Fruit fly (Drosophila melanogaster) whole organism, prepupa: ENCODE data around the gene drl.
A peak's percentile ranks its signal among the peaks of the same experiment; 100 is the strongest.

ENCODE experiments used
- CG11294 ChIP-seq: fragments of 200-800 bp; sonication (Bioruptor generic); IDR thresholded peaks from 2 replicates; pipeline ENCODE4 v1.3.6; 2022; ENCODE audit warnings: missing biosample characterization, missing genetic modification characterization
- CG11902 ChIP-seq: fragments of 200-800 bp; sonication (Bioruptor generic); optimal IDR thresholded peaks from 3 replicates; lab custom pipeline; 2016; ENCODE audit warnings: missing biosample characterization, missing genetic modification characterization
- CG15336 ChIP-seq: fragments of 200-800 bp; sonication (Bioruptor generic); IDR thresholded peaks from 2 replicates; pipeline ENCODE4 v1.3.6; 2022; ENCODE audit warnings: missing biosample characterization, missing genetic modification characterization
- CG1621 ChIP-seq: fragments of 200-800 bp; sonication (Bioruptor generic); optimal IDR thresholded peaks from 3 replicates; lab custom pipeline; 2018; ENCODE audit warnings: missing biosample characterization, mild to moderate bottlenecking, missing genetic modification characterization
- CG16779 ChIP-seq: fragments of 200-800 bp; sonication (Bioruptor generic); optimal IDR thresholded peaks from 3 replicates; lab custom pipeline; 2017; ENCODE audit warnings: missing biosample characterization, mild to moderate bottlenecking, missing genetic modification characterization
- CG3032 ChIP-seq: fragments of 200-800 bp; optimal IDR thresholded peaks from 2 replicates; lab custom pipeline; 2019; ENCODE audit warnings: missing biosample characterization, mild to moderate bottlenecking, missing genetic modification characterization, moderate library complexity
- CG31627 ChIP-seq: fragments of 200-800 bp; sonication (Bioruptor generic); optimal IDR thresholded peaks from 3 replicates; lab custom pipeline; 2016; ENCODE audit warnings: missing biosample characterization, missing genetic modification characterization
- CG32006 ChIP-seq: fragments of 200-800 bp; sonication (Bioruptor generic); optimal IDR thresholded peaks from 3 replicates; lab custom pipeline; 2017; ENCODE audit warnings: missing biosample characterization, mild to moderate bottlenecking, missing genetic modification characterization
- CG34406 ChIP-seq: fragments of 200-800 bp; sonication (Bioruptor generic); optimal IDR thresholded peaks from 3 replicates; lab custom pipeline; 2016; ENCODE audit warnings: missing biosample characterization, missing genetic modification characterization
- CG3919 ChIP-seq: fragments of 200-800 bp; sonication (Bioruptor generic); optimal IDR thresholded peaks from 3 replicates; lab custom pipeline; 2016; ENCODE audit warnings: missing biosample characterization, missing genetic modification characterization
- CG4318 ChIP-seq: fragments of 200-800 bp; sonication (Bioruptor generic); optimal IDR thresholded peaks from 3 replicates; lab custom pipeline; 2017; ENCODE audit warnings: missing biosample characterization, mild to moderate bottlenecking, missing genetic modification characterization
- CG6163 ChIP-seq: fragments of 200-800 bp; sonication (Bioruptor generic); IDR thresholded peaks from 3 replicates; pipeline ENCODE4 v1.3.6; 2022; ENCODE audit warnings: missing biosample characterization, missing genetic modification characterization
- CG6276 ChIP-seq: fragments of 200-800 bp; sonication (Bioruptor generic); optimal IDR thresholded peaks from 2 replicates; lab custom pipeline; 2017; ENCODE audit warnings: missing biosample characterization, mild to moderate bottlenecking, missing genetic modification characterization
- CG6792 ChIP-seq: fragments of 200-800 bp; sonication (Bioruptor generic); optimal IDR thresholded peaks from 3 replicates; lab custom pipeline; 2016; ENCODE audit warnings: missing biosample characterization, missing genetic modification characterization
- CG6808 ChIP-seq: fragments of 200-800 bp; sonication (Bioruptor generic); optimal IDR thresholded peaks from 3 replicates; lab custom pipeline; 2017; ENCODE audit warnings: missing biosample characterization, missing genetic modification characterization, mild to moderate bottlenecking, moderate library complexity, missing genetic modification reagents
- CG6854 ChIP-seq: fragments of 200-800 bp; sonication (Bioruptor generic); optimal IDR thresholded peaks from 2 replicates; lab custom pipeline; 2017; ENCODE audit warnings: missing biosample characterization, mild to moderate bottlenecking, missing genetic modification characterization
- CG7368 ChIP-seq: fragments of 200-800 bp; sonication (Bioruptor generic); optimal IDR thresholded peaks from 3 replicates; lab custom pipeline; 2016; ENCODE audit warnings: missing biosample characterization, missing genetic modification characterization
- CG8319 ChIP-seq: fragments of 200-800 bp; sonication (Bioruptor generic); optimal IDR thresholded peaks from 3 replicates; lab custom pipeline; 2016; ENCODE audit warnings: missing biosample characterization, missing genetic modification characterization
- CG8632 ChIP-seq: fragments of 200-800 bp; sonication (Bioruptor generic); optimal IDR thresholded peaks from 3 replicates; lab custom pipeline; 2016; ENCODE audit warnings: missing biosample characterization, missing genetic modification characterization
- CG9139 ChIP-seq: fragments of 200-800 bp; sonication (Bioruptor generic); optimal IDR thresholded peaks from 3 replicates; lab custom pipeline; 2017; ENCODE audit warnings: missing biosample characterization, mild to moderate bottlenecking, missing genetic modification characterization
- Eip75B ChIP-seq: fragments of 200-800 bp; sonication (Bioruptor generic); optimal IDR thresholded peaks from 3 replicates; lab custom pipeline; 2016; ENCODE audit warnings: missing biosample characterization, missing genetic modification characterization
- Eip78C ChIP-seq: fragments of 200-800 bp; sonication (Bioruptor generic); peaks from one replicate; lab custom pipeline; 2016; ENCODE audit warnings: missing biosample characterization, missing genetic modification characterization
- Eip93F ChIP-seq: fragments of 200-800 bp; sonication (Bioruptor generic); optimal IDR thresholded peaks from 2 replicates; lab custom pipeline; 2016; ENCODE audit warnings: missing biosample characterization, mild to moderate bottlenecking, missing genetic modification characterization
- Ets21C ChIP-seq: fragments of 200-800 bp; sonication (Bioruptor generic); optimal IDR thresholded peaks from 3 replicates; lab custom pipeline; 2016; ENCODE audit warnings: missing biosample characterization, missing genetic modification characterization
- Ets96B ChIP-seq: fragments of 200-800 bp; optimal IDR thresholded peaks from 2 replicates; lab custom pipeline; 2019; ENCODE audit warnings: missing biosample characterization, mild to moderate bottlenecking, missing genetic modification characterization, moderate library complexity
- Gug ChIP-seq: fragments of 200-800 bp; sonication (Bioruptor generic); IDR thresholded peaks from 2 replicates; pipeline ENCODE4 v1.3.6; 2022; ENCODE audit warnings: missing biosample characterization, missing genetic modification characterization
- Hr39 ChIP-seq: fragments of 200-800 bp; sonication (Bioruptor generic); optimal IDR thresholded peaks from 2 replicates; lab custom pipeline; 2016; ENCODE audit warnings: missing biosample characterization, missing genetic modification characterization
- Hr4 ChIP-seq: fragments of 200-800 bp; sonication (Bioruptor generic); optimal IDR thresholded peaks from 3 replicates; lab custom pipeline; 2016; ENCODE audit warnings: missing biosample characterization, missing genetic modification characterization
- Lpt ChIP-seq: fragments of 200-800 bp; sonication (Bioruptor generic); optimal IDR thresholded peaks from 3 replicates; lab custom pipeline; 2016; ENCODE audit warnings: missing biosample characterization, missing genetic modification characterization
- Met ChIP-seq: fragments of 200-800 bp; sonication (Bioruptor generic); optimal IDR thresholded peaks from 3 replicates; lab custom pipeline; 2016; ENCODE audit warnings: missing biosample characterization, missing genetic modification characterization
- Smox ChIP-seq: fragments of 200-800 bp; sonication (Bioruptor generic); optimal IDR thresholded peaks from 3 replicates; lab custom pipeline; 2016; ENCODE audit warnings: missing biosample characterization, missing genetic modification characterization
- Sox102F ChIP-seq: fragments of 200-800 bp; sonication (Bioruptor generic); optimal IDR thresholded peaks from 2 replicates; lab custom pipeline; 2016; ENCODE audit warnings: missing biosample characterization, mild to moderate bottlenecking, missing genetic modification characterization
- Sox14 ChIP-seq: fragments of 200-800 bp; sonication (Bioruptor generic); optimal IDR thresholded peaks from 3 replicates; lab custom pipeline; 2016; ENCODE audit warnings: missing biosample characterization, missing genetic modification characterization
- Sox15 ChIP-seq: fragments of 200-800 bp; sonication (Bioruptor generic); optimal IDR thresholded peaks from 3 replicates; lab custom pipeline; 2016; ENCODE audit warnings: missing biosample characterization, missing genetic modification characterization
- achi ChIP-seq: fragments of 200-800 bp; sonication (Bioruptor generic); optimal IDR thresholded peaks from 3 replicates; lab custom pipeline; 2016; ENCODE audit warnings: missing biosample characterization, missing genetic modification characterization
- acj6 ChIP-seq: fragments of 200-800 bp; sonication (Bioruptor generic); optimal IDR thresholded peaks from 3 replicates; lab custom pipeline; 2016; ENCODE audit warnings: missing biosample characterization, missing genetic modification characterization
- cyc ChIP-seq: fragments of 200-800 bp; sonication (Bioruptor generic); optimal IDR thresholded peaks from 3 replicates; lab custom pipeline; 2016; ENCODE audit warnings: missing biosample characterization, missing genetic modification characterization
- dsx ChIP-seq: fragments of 200-800 bp; optimal IDR thresholded peaks from 3 replicates; lab custom pipeline; 2019; ENCODE audit warnings: missing biosample characterization, mild to moderate bottlenecking, missing genetic modification characterization, moderate library complexity; ENCODE audit not compliant: poor library complexity, severe bottlenecking
- eg ChIP-seq: fragments of 200-800 bp; sonication (Bioruptor generic); IDR thresholded peaks from 3 replicates; pipeline ENCODE4 v1.3.6; 2022; ENCODE audit warnings: missing biosample characterization, missing genetic modification characterization
- esn ChIP-seq: fragments of 200-800 bp; sonication (Bioruptor generic); optimal IDR thresholded peaks from 2 replicates; lab custom pipeline; 2016; ENCODE audit warnings: missing biosample characterization, mild to moderate bottlenecking, missing genetic modification characterization, moderate library complexity
- fd59A ChIP-seq: fragments of 200-800 bp; sonication (Bioruptor generic); optimal IDR thresholded peaks from 2 replicates; lab custom pipeline; 2017; ENCODE audit warnings: missing biosample characterization, mild to moderate bottlenecking, missing genetic modification characterization, missing genetic modification reagents
- fd85E ChIP-seq: fragments of 200-800 bp; sonication (Bioruptor generic); optimal IDR thresholded peaks from 3 replicates; lab custom pipeline; 2016; ENCODE audit warnings: missing biosample characterization, missing genetic modification characterization
- fkh ChIP-seq: fragments of 200-800 bp; sonication (Bioruptor generic); optimal IDR thresholded peaks from 3 replicates; lab custom pipeline; 2017; ENCODE audit warnings: missing biosample characterization, mild to moderate bottlenecking, missing genetic modification characterization, moderate library complexity
- lz ChIP-seq: fragments of 200-800 bp; sonication (Bioruptor generic); optimal IDR thresholded peaks from 3 replicates; lab custom pipeline; 2016; ENCODE audit warnings: missing biosample characterization, missing genetic modification characterization
- net ChIP-seq: fragments of 200-800 bp; sonication (Bioruptor generic); optimal IDR thresholded peaks from 3 replicates; lab custom pipeline; 2016; ENCODE audit warnings: missing biosample characterization, missing genetic modification characterization
- pdm3 ChIP-seq: fragments of 200-800 bp; sonication (Bioruptor generic); optimal IDR thresholded peaks from 3 replicates; lab custom pipeline; 2016; ENCODE audit warnings: missing biosample characterization, missing genetic modification characterization
- salr ChIP-seq, 2 experiments: fragments of 200-800 bp; sonication (Bioruptor generic); optimal IDR thresholded peaks; 3 replicates each; lab custom pipeline; 2016 to 2018; ENCODE audit warnings: missing biosample characterization in 2 of 2, missing genetic modification characterization in 2 of 2, mild to moderate bottlenecking in 1 of 2
- spab ChIP-seq: fragments of 200-800 bp; sonication (Bioruptor generic); optimal IDR thresholded peaks from 2 replicates; lab custom pipeline; 2017; ENCODE audit warnings: missing biosample characterization, mild to moderate bottlenecking, missing genetic modification characterization, missing genetic modification reagents
- svp ChIP-seq: fragments of 200-800 bp; sonication (Bioruptor generic); peaks from one replicate; lab custom pipeline; 2016; ENCODE audit warnings: missing biosample characterization, missing genetic modification characterization
- topi ChIP-seq: fragments of 200-800 bp; sonication (Bioruptor generic); optimal IDR thresholded peaks from 3 replicates; lab custom pipeline; 2016; ENCODE audit warnings: missing biosample characterization, missing genetic modification characterization
- vri ChIP-seq: fragments of 200-800 bp; sonication (Bioruptor generic); optimal IDR thresholded peaks from 3 replicates; lab custom pipeline; 2016; ENCODE audit warnings: missing biosample characterization, mild to moderate bottlenecking, missing genetic modification characterization

drl gene

DNA sequence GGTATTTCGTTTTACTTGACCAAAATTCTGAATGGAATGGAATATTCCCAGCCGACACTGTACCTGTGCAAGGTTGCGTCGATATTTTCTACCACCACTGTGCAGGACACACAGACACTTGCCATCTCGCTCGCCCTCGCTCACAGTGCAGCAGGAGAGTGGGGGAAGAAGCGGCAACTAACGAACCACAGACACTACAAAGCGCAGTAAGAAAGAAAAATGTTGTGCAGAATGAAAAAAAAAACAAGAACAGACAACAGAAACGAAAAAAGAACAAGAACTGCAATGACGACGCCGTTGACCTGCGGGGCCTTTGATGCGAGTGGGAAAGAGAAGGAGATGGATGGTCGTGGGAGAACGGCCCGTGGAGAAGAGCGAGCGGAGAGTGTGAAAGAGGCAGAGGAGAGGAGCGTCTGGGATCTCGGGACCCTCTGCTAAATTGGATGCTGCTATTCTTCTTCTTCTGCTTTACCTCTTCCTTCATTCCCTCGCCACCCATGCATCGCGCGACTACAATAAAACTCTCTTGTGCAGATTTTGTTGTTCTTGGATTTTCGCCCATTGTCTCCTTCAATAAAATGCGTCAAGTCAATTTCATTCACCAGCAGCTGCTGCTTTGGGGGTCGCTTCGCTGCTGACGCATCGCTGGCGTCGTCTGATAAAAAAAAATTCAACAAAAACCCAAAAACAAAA, 28.7 kb upstream of the drl start:
- TF ChIP-seq fd59A (GFP tag; lab: Kevin White, UChicago): peak; percentile 84
- peak; percentile 51 for TF ChIP-seq CG3919 (GFP tag; lab: Kevin White, UChicago)
- TF ChIP-seq CG8632 (GFP tag; lab: Kevin White, UChicago): peak; percentile 71
- peak; percentile 42 for TF ChIP-seq Smox (GFP tag; lab: Kevin White, UChicago)
- TF ChIP-seq vri (GFP tag; lab: Kevin White, UChicago): peak; percentile 57
- no peak for TF ChIP-seq CG11902 (GFP tag; lab: Kevin White, UChicago)
- peak; percentile 44 for TF ChIP-seq CG7368 (GFP tag; lab: Kevin White, UChicago)
- TF ChIP-seq svp: peak; percentile 96
- TF ChIP-seq CG6276 (GFP tag; lab: Kevin White, UChicago): peak; percentile 65
- peak; percentile 38 for TF ChIP-seq pdm3 (GFP tag; lab: Kevin White, UChicago)
- peak; percentile 93 for TF ChIP-seq CG1621
- TF ChIP-seq salr (GFP tag; optimal IDR thresholded peaks at IDR 0.05; lab: Kevin White, UChicago): peak; percentile 83 to 84
- TF ChIP-seq Lpt: peak; percentile 92
- peak; percentile 61 for TF ChIP-seq Sox102F (GFP tag; lab: Kevin White, UChicago)
- TF ChIP-seq lz (GFP tag; lab: Kevin White, UChicago): peak; percentile 30
- peak; percentile 58 for TF ChIP-seq Met (GFP tag; lab: Kevin White, UChicago)
- TF ChIP-seq CG15336 (GFP tag; lab: Robert Waterston, UW): peak; percentile 46
- peak; percentile 12 for TF ChIP-seq fd85E (GFP tag; lab: Kevin White, UChicago)
- TF ChIP-seq CG3032: peak; percentile 63
- TF ChIP-seq CG16779 (tag; lab: Kevin White, UChicago): peak; percentile 86
- peak; percentile 75 for TF ChIP-seq achi (GFP tag; lab: Kevin White, UChicago)
- TF ChIP-seq net (GFP tag; lab: Kevin White, UChicago): peak; percentile 83
- TF ChIP-seq CG6808 (GFP tag; lab: Kevin White, UChicago): peak; percentile 96
- peak; percentile 92 for TF ChIP-seq CG6854
- TF ChIP-seq CG32006 (GFP tag; lab: Kevin White, UChicago): peak; percentile 55
- no peak for TF ChIP-seq Sox15
- TF ChIP-seq dsx (GFP tag; lab: Kevin White, UChicago): peak; percentile 76
- TF ChIP-seq CG6792 (GFP tag; lab: Kevin White, UChicago): peak; percentile 49
- TF ChIP-seq Eip93F (GFP tag; lab: Kevin White, UChicago): no peak
- no peak for TF ChIP-seq CG4318 (GFP tag; lab: Kevin White, UChicago)
- no peak for TF ChIP-seq fkh (GFP tag; lab: Kevin White, UChicago)
- peak; percentile 96 for TF ChIP-seq CG9139 (GFP tag; lab: Kevin White, UChicago)
- TF ChIP-seq Ets21C (GFP tag; lab: Kevin White, UChicago): no peak
- peak; percentile 62 for TF ChIP-seq acj6 (GFP tag; lab: Kevin White, UChicago)
- TF ChIP-seq Gug (GFP tag; lab: Robert Waterston, UW): no peak
- peak; percentile 73 for TF ChIP-seq Ets96B
- peak; percentile 88 for TF ChIP-seq Eip75B (GFP tag; lab: Kevin White, UChicago)
- TF ChIP-seq CG6163 (GFP tag; lab: Robert Waterston, UW): peak; percentile 94
- TF ChIP-seq Hr4 (GFP tag; lab: Kevin White, UChicago): no peak
- peak; percentile 55 for TF ChIP-seq topi (GFP tag; lab: Kevin White, UChicago)
- TF ChIP-seq cyc (GFP tag; lab: Kevin White, UChicago): no peak
- peak; percentile 78 for TF ChIP-seq Eip78C (GFP tag; lab: Kevin White, UChicago)
- peak; percentile 89 for TF ChIP-seq spab (GFP tag; lab: Kevin White, UChicago)
- peak; percentile 63; the same call in 1 of the 3 replicates for TF ChIP-seq eg (GFP tag; lab: Robert Waterston, UW)
- peak; percentile 35 for TF ChIP-seq Hr39
- no peak for TF ChIP-seq CG31627 (GFP tag; lab: Kevin White, UChicago)
- TF ChIP-seq CG11294: no peak
- TF ChIP-seq CG8319 (GFP tag; lab: Kevin White, UChicago): peak; percentile 35
- TF ChIP-seq CG34406 (GFP tag; lab: Kevin White, UChicago): peak; percentile 59
- peak; percentile 65 for TF ChIP-seq esn (GFP tag; lab: Kevin White, UChicago)
- peak; percentile 87 for TF ChIP-seq Sox14 (GFP tag; lab: Kevin White, UChicago)
